Fruit fly (Drosophila melanogaster): ENCODE data around the gene Pdcd4.

Pdcd4 gene

DNA sequence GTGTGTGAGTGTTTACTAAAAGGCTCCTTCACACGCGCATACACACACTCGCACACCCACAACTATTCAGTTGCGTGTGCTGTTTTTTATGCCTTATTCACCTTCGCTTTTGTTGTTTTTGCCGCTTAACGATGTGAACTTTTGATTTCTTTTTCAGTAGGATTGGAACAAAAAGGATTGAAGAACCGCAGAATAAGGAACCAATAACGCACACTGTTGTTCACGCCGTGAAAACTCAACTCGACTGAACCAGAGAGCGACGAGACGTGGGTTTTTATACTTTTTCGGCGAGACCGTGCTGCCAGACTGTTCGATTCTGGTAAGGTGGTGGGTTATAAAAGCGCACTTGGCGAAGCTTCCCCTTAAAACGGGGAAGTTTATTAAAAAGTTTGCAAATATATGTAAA, at the start of gene Pdcd4:
TSS of gene Pdcd4 (minus strand) at position 255 of the 406 bp plus-strand sequence.
- peak; percentile 3 for TF ChIP-seq CG17801 (GFP tag; optimal IDR thresholded peaks at IDR 0.05; ENCODE audit: partially characterized antibody)

DNA sequence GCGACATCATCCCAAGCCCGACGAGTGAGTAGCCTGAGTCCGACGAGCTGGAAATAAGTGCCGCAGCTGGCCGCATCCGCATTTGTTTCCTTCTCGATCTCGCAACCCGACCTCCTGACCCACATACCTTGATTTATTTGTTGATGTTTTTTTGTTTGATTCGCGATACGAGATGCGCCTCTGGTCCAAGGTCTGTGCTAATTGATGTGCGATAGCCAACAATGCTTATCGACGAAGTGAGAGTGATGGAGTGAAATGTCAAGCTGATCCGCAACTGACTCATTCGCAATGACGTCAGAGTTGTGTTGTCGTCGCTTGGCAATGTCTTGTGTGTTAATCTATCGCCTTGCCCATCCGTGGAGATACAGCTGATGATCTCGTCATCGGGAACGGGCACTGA, 49.2 kb upstream of the Pdcd4 start:
- TF ChIP-seq CG17801 (GFP tag; optimal IDR thresholded peaks at IDR 0.05; ENCODE audit: partially characterized antibody) = no peak

DNA sequence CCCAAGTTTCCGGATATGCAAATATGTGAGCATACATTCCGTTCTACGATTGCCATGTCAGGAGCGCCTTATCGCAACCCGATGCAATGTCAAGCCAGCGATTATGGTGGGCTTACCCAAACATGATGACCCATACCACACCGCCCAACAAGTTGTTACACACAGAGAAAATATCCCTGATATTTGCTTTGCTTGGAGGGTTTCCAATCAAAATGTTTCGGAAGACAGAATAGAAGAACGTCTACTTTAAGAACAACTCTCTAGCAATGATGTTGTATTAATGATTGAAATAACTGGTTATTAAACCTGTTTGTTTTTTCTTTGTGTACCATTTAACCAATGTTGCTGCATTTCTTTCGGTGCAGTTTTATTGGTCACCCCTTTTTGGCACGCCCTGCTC, 45.5 kb upstream of the Pdcd4 start:
- no peak for TF ChIP-seq CG17801 (GFP tag; optimal IDR thresholded peaks at IDR 0.05; ENCODE audit: partially characterized antibody)

DNA sequence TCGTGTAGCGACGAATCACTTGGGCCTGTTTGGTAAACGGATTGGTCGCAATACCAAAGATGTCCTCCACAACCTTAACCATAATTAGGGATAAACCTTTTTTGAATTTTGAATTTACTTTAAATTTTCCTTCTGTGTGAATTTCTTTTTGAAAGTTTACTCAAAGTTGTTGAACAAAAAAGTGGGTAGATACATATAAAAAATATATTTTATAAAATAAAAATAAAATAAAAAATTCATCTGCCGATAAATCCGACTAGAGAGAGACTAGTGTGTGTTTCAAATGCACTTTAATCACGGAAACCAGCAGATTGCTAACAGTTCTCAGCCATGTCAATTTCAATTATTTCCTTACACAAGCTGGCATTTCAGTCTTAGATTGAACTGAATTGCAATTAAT, 42.3 kb upstream of the Pdcd4 start, which contains the start of gene CG10996:
TSS of gene CG10996 (minus strand) at position 101 of the 400 bp plus-strand sequence.
- no peak for TF ChIP-seq CG17801 (GFP tag; optimal IDR thresholded peaks at IDR 0.05; ENCODE audit: partially characterized antibody)

DNA sequence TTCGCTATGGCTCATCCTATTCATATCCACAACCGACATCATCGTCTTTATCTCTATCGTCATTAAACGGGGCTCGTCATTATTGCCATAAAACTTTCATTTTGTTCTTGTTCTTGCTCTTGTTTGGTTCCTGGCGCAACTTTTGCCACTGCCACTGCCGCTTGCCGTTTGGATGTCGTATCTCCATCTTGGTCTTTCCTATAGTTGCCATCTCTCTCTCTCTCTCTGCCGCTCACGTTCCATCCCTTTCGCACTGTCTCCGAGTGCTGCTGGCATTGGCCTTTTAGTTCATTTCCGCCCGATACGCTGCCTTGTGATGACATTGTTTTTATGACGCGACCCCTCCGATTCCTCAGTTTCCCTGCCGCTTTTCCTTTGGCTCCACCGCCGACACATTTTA, 37.3 kb upstream of the Pdcd4 start:
- TF ChIP-seq CG17801 (GFP tag; optimal IDR thresholded peaks at IDR 0.05; ENCODE audit: partially characterized antibody) = no peak

DNA sequence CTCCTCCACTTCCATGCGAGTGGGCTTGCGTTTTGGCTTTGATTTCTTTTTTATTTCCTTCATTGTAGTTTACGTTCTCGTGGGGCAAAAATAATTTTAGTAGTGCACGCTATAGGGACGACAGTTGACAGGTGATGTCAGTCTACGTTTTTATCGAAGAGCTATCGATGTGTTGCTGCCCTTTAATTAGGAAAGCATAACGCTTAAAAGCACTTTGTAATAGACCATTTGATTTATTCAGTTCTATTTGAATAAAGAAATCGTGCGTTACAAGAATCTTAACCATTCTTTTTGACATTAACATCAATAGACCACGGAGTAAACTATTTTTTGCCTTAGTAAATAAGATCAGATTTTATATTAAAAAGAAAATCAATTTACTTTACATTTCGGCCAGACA, 35.8 kb upstream of the Pdcd4 start, which contains the start of gene CG10993:
TSS of gene CG10993 (minus strand) at position 101 of the 400 bp plus-strand sequence.
- TF ChIP-seq CG17801 (GFP tag; optimal IDR thresholded peaks at IDR 0.05; ENCODE audit: partially characterized antibody) = no peak

DNA sequence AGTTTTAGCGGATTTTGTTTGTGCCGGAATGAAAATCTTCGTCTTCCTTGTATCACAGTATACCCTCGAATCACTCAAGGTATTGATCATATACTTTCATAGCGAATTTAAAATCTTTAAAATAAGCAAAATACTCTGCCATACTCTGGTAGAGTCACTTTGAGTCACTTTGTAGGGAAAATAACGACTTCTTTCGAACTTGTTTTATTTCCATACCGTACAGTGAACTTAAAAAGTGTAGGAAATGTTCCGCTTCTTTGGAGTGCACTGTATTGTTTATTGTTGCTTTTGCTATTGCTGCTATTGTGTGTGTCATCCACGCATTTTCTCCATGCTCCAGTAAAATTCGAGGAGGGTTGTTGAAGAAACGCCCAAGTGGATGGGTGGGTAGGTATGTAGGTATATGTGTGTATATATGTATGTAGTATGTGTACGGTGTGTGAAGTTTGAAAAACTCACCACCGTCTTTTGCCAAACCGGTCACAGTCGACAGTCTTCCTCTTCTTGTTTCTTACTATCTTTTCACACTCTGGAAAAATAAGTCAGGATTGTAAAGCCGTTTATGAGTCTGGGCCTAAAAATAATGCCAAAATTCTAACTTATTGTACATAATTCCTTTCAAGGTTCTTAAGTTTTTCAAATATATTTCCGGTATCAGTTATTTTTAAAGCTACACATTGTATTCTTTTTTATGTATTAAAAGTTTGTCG, 33.9 kb upstream of the Pdcd4 start:
- no peak for TF ChIP-seq CG17801 (GFP tag; optimal IDR thresholded peaks at IDR 0.05; ENCODE audit: partially characterized antibody)

DNA sequence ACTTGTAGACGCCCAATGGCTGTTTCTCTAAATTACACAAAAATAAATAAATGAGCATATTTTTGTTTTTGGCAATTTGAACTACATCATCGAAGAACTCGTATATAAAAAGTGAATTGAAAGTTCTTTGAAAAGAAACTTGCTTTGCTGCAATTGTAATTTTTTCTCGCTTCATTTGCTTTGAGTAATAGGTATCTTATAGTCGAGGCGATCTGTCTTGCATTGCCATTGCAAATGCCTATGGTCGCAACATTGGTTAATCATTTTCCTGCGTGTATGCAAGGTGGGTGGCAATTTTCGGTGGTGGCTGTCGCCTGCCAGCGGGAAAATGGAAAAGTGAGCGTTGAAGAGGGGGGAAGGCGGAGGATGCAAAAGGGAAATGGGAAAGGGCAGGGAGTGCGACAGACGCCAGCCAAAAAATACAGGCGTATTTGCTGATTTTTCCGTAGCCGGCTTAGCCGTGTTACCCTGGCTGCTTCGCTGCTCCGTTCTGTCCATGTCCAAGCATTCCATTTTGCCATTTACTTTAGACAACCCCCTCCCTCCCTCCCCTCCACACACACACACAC, 32.2 kb upstream of the Pdcd4 start:
- no peak for TF ChIP-seq CG17801 (GFP tag; optimal IDR thresholded peaks at IDR 0.05; ENCODE audit: partially characterized antibody)

DNA sequence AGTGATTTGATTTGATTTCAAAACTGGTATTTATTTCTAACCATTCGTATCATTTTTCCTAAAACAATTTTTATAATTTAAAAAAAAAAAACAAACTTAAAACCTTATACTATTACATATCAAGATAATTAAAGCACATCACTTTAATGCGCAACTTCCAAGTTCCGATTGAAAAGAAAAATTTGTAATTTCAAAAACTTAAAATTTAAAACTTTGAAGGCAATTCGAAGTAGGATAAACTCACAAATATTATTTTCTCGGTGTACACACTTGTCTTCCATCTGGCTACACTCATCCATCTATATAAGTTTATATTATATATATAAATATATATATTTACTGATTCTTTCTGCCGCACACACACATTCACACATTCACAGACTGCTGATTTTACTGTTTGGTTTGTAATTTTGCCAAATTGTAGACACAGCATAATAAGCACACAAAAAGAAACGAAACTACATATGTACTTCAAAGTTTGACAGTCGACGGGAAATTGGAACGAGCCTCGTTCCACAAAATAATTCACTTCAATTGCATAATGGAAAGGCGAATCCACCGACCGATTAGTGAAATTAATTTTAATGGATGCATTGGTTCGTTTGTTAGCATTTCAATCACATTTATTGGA, 30.9 kb upstream of the Pdcd4 start:
- no peak for TF ChIP-seq CG17801 (GFP tag; optimal IDR thresholded peaks at IDR 0.05; ENCODE audit: partially characterized antibody)

DNA sequence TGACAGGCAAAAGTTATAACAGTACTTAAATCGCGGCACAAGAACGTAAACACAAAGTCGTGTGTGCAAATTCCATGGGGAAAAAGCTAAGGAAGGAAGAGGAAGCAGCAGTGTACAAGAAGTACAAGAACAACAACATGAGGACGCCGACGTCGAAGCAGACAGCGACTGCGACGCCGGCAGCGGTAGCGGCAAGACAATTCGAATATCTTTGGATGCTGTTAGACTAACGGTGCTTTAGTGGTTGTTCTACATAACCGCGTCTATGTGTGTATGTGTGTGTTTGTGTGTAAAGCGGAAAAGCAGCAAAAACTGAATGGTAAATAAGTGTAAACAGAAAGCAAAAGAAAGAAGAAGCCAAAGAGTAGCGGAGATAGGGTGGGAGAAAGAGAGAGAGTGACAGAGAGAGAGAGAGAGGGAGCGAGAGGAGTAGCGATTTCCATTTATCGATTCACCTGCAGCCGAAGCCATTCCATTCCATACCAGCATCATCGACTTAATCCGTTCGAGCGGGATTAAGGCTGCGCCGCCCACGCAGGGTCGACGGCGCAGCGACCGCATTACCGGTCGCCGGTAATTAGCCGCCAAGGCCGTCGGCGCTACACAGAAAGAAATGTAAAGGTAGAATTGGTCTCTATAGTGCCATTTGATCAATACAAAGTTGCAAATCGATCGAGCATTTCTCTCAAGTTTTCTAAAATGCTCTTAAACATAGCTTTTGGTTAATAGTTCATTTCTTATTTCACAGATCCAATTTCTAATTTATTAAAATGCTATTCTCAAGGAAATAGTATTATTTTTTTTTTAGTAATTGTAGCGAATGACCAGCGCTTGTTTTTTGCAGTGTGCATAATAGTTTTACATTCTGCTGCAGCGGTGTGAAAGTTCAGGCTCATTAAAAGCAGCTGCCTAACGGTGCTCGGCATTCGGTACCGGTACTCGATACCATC, 29.0 kb upstream of the Pdcd4 start:
- TF ChIP-seq CG17801 (GFP tag; optimal IDR thresholded peaks at IDR 0.05; ENCODE audit: partially characterized antibody) = no peak

DNA sequence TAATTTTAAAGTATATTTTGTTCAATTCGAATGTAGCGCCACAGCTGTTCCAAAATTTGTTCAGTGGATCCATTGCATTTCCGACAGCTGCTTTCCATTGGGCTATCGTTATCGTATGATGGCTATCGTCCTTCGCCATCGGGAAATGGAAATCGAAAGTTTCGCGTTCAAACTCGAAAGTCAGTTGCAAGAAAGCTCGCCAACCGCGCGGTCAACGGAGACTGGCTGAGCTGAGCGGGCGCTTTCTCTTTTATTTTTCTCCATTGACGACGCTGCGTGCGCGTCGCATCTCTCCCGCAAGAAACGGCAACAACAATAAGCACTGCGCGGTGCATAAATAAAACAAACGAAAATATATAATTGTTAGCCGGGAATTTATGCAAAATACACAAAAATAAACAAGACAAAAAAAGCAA, 28.3 kb upstream of the Pdcd4 start, which contains the start of gene inaE:
TSS of gene inaE (plus strand) at position 181 of the 416 bp plus-strand sequence.
- TF ChIP-seq CG17801 (GFP tag; optimal IDR thresholded peaks at IDR 0.05; ENCODE audit: partially characterized antibody) = peak; percentile 37

DNA sequence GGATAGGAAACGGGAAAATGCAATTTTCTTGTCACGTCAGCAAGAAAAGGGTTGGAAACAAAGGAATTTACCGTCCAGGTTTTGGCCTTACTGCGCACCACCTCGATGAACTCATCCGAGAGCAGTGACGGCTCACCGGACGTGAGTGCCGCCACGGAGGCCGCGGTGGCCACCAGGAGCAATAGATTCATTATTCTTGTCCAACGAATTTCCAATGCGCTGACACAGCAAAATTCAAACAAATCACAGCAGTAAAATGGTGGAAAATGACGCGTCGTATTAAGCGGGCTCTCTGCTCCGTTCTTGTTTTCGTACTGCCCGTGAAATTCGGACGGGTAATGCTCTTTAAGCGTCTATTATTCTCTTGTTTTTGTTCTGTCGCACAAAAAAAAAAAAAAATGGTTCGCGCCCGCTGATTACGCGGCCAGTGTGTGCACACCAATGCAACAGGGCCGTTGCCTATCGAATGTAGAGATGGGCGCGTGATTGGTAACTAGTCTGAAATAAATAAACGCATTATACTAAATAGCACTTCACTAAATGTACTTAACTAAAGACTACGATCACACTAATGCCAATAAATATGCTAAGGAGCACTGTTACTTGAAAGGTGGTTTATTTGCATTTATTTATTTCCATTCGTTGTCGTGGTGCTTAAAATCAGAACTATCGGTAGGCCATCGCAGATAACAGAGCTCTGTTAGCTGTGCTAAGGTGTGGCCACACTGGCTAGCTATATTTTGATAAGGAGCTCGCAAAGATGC, 26.7 kb upstream of the Pdcd4 start, which contains the start of the genes CtsB and amrt:
TSS of gene CtsB (minus strand) at position 432 of the 764 bp plus-strand sequence.
TSS of gene amrt (plus strand) at position 721 of the 764 bp plus-strand sequence.
- TF ChIP-seq CG17801 (GFP tag; optimal IDR thresholded peaks at IDR 0.05; ENCODE audit: partially characterized antibody) = peak; percentile 88

DNA sequence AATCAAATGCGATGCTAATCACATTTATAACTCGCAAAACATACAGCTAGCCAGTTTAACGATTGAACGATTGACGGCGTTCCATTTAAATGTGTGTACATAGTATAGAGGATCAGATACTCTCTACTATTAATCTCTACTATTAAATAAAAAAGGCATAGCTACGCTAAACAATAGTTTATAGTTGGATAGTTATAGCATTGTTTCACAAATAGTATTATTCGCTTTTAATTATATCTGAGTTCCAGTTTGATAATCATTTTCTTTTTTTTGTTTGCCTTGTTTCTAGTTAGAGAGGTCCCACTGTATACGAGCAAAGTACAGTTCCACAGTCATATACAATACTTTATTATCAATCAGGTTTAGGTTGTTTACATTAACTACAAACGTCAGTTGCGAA, 24.5 kb upstream of the Pdcd4 start:
- TF ChIP-seq CG17801 (GFP tag; optimal IDR thresholded peaks at IDR 0.05; ENCODE audit: partially characterized antibody) = peak; percentile 78

DNA sequence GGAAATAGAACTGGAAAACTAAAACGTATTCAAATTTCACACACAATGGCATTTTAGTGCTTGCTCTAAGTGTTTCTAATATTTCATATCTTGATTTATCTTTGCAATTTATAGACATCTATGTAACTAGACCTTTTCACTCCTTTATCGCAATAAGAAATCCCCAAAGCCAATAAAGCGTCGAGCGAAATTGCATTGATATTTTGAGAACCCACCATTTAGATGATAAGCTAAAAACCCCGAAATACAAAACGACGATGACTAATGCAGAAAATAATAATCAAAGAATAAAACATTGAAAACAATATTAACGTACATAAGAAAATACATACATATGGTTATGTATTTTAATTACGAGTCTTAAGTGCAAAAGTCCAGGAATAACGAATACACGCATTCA, 23.4 kb upstream of the Pdcd4 start:
- no peak for TF ChIP-seq CG17801 (GFP tag; optimal IDR thresholded peaks at IDR 0.05; ENCODE audit: partially characterized antibody)

Measured in ovary, adult (tissue).